Worm (Caenorhabditis elegans) whole organism, L4 larva: Measurements from ENCODE around the gene inx-8.
A peak's percentile ranks its signal among the peaks of the same experiment; 100 is the strongest.

Experiments
- F37D6.2 ChIP-seq: sonication (generic microtip); optimal IDR thresholded peaks from 2 replicates; lab custom pipeline; 2016; ENCODE audit warnings: mild to moderate bottlenecking, missing genetic modification characterization, missing compliant biosample characterization
- F44E2.7 ChIP-seq: fragments of 200-800 bp; sonication (Bioruptor generic); IDR thresholded peaks from 2 replicates; pipeline ENCODE4 v2.1.2; 2022; ENCODE audit warnings: missing genetic modification characterization, missing compliant biosample characterization
- F49E8.2 ChIP-seq: sonication (generic microtip); optimal IDR thresholded peaks from 2 replicates; lab custom pipeline; 2016; ENCODE audit warnings: missing compliant biosample characterization, mild to moderate bottlenecking, missing genetic modification characterization, borderline replicate concordance
- R02D3.7 ChIP-seq: fragments of 150-350 bp; sonication (generic microtip); optimal IDR thresholded peaks from 3 replicates; lab custom pipeline; 2014; ENCODE audit warnings: missing biosample characterization, missing genetic modification characterization
- T20F7.1 ChIP-seq: fragments of 200-800 bp; sonication (Bioruptor generic); optimal IDR thresholded peaks from 2 replicates; lab custom pipeline; 2018; ENCODE audit warnings: mild to moderate bottlenecking, missing genetic modification characterization, missing compliant biosample characterization
- aha-1 ChIP-seq: fragments of 150-350 bp; peaks from one replicate; lab custom pipeline; 2014; ENCODE audit warnings: missing biosample characterization, missing genetic modification characterization
- attf-4 ChIP-seq: sonication (generic microtip); optimal IDR thresholded peaks from 3 replicates; lab custom pipeline; 2017; ENCODE audit warnings: missing biosample characterization, missing genetic modification characterization
- ceh-28 ChIP-seq: fragments of 150-350 bp; optimal IDR thresholded peaks from 2 replicates; lab custom pipeline; 2014; ENCODE audit warnings: missing biosample characterization, missing genetic modification reagents, missing genetic modification characterization
- ceh-82 ChIP-seq: sonication (generic microtip); optimal IDR thresholded peaks from 2 replicates; lab custom pipeline; 2017; ENCODE audit warnings: missing biosample characterization, missing genetic modification characterization
- daf-16 ChIP-seq, 3 experiments: sonication (generic microtip); optimal IDR thresholded peaks; 2 replicates each; lab custom pipeline; 2016 to 2017; ENCODE audit warnings: missing genetic modification characterization in 3 of 3, missing genetic modification reagents in 3 of 3, mild to moderate bottlenecking in 2 of 3, missing compliant biosample characterization in 2 of 3, missing biosample characterization in 1 of 3, moderate library complexity in 1 of 3
- daf-19 ChIP-seq: fragments of 200-800 bp; sonication (Bioruptor generic); conservative IDR thresholded peaks from 2 replicates; pipeline ENCODE4 v1.3.6; 2022; ENCODE audit warnings: missing genetic modification characterization, missing compliant biosample characterization
- dmd-8 ChIP-seq: fragments of 200-800 bp; sonication (Bioruptor generic); IDR thresholded peaks from 2 replicates; pipeline ENCODE4 v1.3.6; 2022; ENCODE audit warnings: missing genetic modification characterization, missing compliant biosample characterization
- duxl-1 ChIP-seq: sonication (generic microtip); optimal IDR thresholded peaks from 2 replicates; lab custom pipeline; 2016; ENCODE audit warnings: mild to moderate bottlenecking, missing genetic modification characterization, moderate library complexity, missing compliant biosample characterization; ENCODE audit not compliant: poor library complexity
- egl-27 ChIP-seq: sonication (generic microtip); optimal IDR thresholded peaks from 3 replicates; lab custom pipeline; 2017; ENCODE audit warnings: missing biosample characterization, missing genetic modification reagents, missing genetic modification characterization
- egl-43 ChIP-seq: fragments of 200-800 bp; sonication (Bioruptor generic); IDR thresholded peaks from 2 replicates; pipeline ENCODE4 v1.3.6; 2022; ENCODE audit warnings: missing genetic modification reagents, missing genetic modification characterization, missing compliant biosample characterization
- gei-8 ChIP-seq: fragments of 200-800 bp; sonication (Bioruptor generic); optimal IDR thresholded peaks from 2 replicates; lab custom pipeline; 2018; ENCODE audit warnings: mild to moderate bottlenecking, missing genetic modification characterization, missing compliant biosample characterization
- hmg-1.1 ChIP-seq: fragments of 200-800 bp; sonication (Bioruptor generic); IDR thresholded peaks from 2 replicates; pipeline ENCODE4 v1.3.6; 2022; ENCODE audit warnings: missing genetic modification reagents, missing genetic modification characterization, missing compliant biosample characterization
- lin-38 ChIP-seq: fragments of 200-800 bp; sonication (Bioruptor generic); IDR thresholded peaks from 2 replicates; pipeline ENCODE4 v1.3.6; 2022; ENCODE audit warnings: missing genetic modification reagents, missing genetic modification characterization, missing compliant biosample characterization
- lir-3 ChIP-seq: sonication (generic microtip); optimal IDR thresholded peaks from 2 replicates; lab custom pipeline; 2016; ENCODE audit warnings: mild to moderate bottlenecking, missing genetic modification characterization, missing compliant biosample characterization
- lsy-2 ChIP-seq, 2 experiments: fragments of 150-350 bp in 1 of 2; sonication (generic microtip) in 1 of 2; optimal IDR thresholded peaks; 2 replicates each; lab custom pipeline; 2014 to 2017; ENCODE audit warnings: missing biosample characterization in 2 of 2, missing genetic modification characterization in 2 of 2
- mes-2 ChIP-seq: sonication (generic microtip); optimal IDR thresholded peaks from 2 replicates; lab custom pipeline; 2016; ENCODE audit warnings: missing genotype, mild to moderate bottlenecking, missing genetic modification characterization, missing compliant biosample characterization; ENCODE audit not compliant: poor library complexity, severe bottlenecking
- mxl-2 ChIP-seq: fragments of 200-800 bp; sonication (Bioruptor generic); conservative IDR thresholded peaks from 2 replicates; pipeline ENCODE4 v1.3.6; 2022; ENCODE audit warnings: missing genetic modification reagents, missing genetic modification characterization, missing compliant biosample characterization
- nhr-10 ChIP-seq: fragments of 150-350 bp; optimal IDR thresholded peaks from 2 replicates; lab custom pipeline; 2014; ENCODE audit warnings: missing biosample characterization, missing genetic modification characterization
- nhr-102 ChIP-seq: sonication (generic microtip); optimal IDR thresholded peaks from 2 replicates; lab custom pipeline; 2016; ENCODE audit warnings: mild to moderate bottlenecking, missing genetic modification characterization, moderate library complexity, missing compliant biosample characterization
- nhr-41 ChIP-seq: fragments of 200-800 bp; sonication (Bioruptor generic); IDR thresholded peaks from 2 replicates; pipeline ENCODE4 v1.3.6; 2022; ENCODE audit warnings: missing genetic modification reagents, missing genetic modification characterization, missing compliant biosample characterization
- nhr-48 ChIP-seq: sonication (generic microtip); optimal IDR thresholded peaks from 2 replicates; lab custom pipeline; 2016; ENCODE audit warnings: mild to moderate bottlenecking, missing genetic modification characterization, missing compliant biosample characterization
- nhr-6 ChIP-seq: fragments of 150-350 bp; optimal IDR thresholded peaks from 2 replicates; lab custom pipeline; 2014; ENCODE audit warnings: missing biosample characterization, missing genetic modification characterization
- php-3 ChIP-seq: fragments of 200-800 bp; sonication (Bioruptor generic); IDR thresholded peaks from 2 replicates; pipeline ENCODE4 v1.3.6; 2022; ENCODE audit warnings: missing genetic modification reagents, missing genetic modification characterization, missing compliant biosample characterization
- set-16 ChIP-seq: fragments of 200-800 bp; sonication (Bioruptor generic); IDR thresholded peaks from 2 replicates; pipeline ENCODE4 v1.3.6; 2022; ENCODE audit warnings: missing genetic modification reagents, missing genetic modification characterization, missing compliant biosample characterization
- unc-39 ChIP-seq: sonication (generic microtip); optimal IDR thresholded peaks from 2 replicates; lab custom pipeline; 2017; ENCODE audit warnings: missing biosample characterization, missing genetic modification characterization
- unc-62 ChIP-seq, 3 experiments: fragments of 150-350 bp in 1 of 3; sonication (generic microtip); optimal IDR thresholded peaks in 2 of 3; peaks in 1 of 3; 1 replicate in 1 of 3; 2 replicates in 2 of 3; lab custom pipeline; 2014 to 2017; ENCODE audit warnings: missing biosample characterization in 3 of 3, missing genetic modification characterization in 3 of 3, missing genetic modification reagents in 3 of 3, missing genotype in 1 of 3
- vab-7 ChIP-seq: fragments of 200-800 bp; sonication (Bioruptor generic); IDR thresholded peaks from 2 replicates; pipeline ENCODE4 v1.3.6; 2022; ENCODE audit warnings: missing genetic modification reagents, missing genetic modification characterization, missing compliant biosample characterization
- zfp-3 ChIP-seq: fragments of 200-800 bp; sonication (Bioruptor generic); conservative IDR thresholded peaks from 2 replicates; pipeline ENCODE4 v1.3.6; 2022; ENCODE audit warnings: missing genetic modification reagents, missing genetic modification characterization, missing compliant biosample characterization

inx-8 gene

DNA sequence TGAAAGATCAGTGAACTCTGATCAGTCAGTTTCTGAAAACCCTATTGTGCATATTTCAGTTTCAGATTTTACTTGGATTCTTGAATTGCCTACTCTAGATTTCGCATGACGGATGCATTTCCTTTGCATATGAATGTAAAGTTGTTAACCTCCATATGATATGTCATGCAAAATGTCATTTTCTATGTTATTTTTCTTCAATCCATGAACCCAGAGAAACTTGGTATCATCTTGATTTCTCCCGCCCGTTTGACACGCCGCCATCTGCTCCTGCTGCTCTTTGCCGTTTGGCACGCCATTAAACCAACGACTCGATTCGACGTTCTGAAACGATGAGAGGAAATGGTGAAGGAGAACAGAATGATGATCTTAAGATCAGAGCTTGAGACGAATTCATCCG is 23.3 kb upstream of the inx-8 start:
- peak in 1 of 2 experiments; percentile 93 for TF ChIP-seq unc-62 (GFP tag; optimal IDR thresholded peaks at IDR 0.05 in 1 of 2; lab: Kevin White, UChicago)
- no peak for TF ChIP-seq unc-62 (tag; optimal IDR thresholded peaks at IDR 0.05; lab: Kevin White, UChicago)
- no peak for TF ChIP-seq gei-8 (GFP tag; lab: Kevin White, UChicago)
- no peak for TF ChIP-seq nhr-41 (GFP tag; lab: Robert Waterston, UW)
- TF ChIP-seq, all 104 proteins: peak for 1

DNA sequence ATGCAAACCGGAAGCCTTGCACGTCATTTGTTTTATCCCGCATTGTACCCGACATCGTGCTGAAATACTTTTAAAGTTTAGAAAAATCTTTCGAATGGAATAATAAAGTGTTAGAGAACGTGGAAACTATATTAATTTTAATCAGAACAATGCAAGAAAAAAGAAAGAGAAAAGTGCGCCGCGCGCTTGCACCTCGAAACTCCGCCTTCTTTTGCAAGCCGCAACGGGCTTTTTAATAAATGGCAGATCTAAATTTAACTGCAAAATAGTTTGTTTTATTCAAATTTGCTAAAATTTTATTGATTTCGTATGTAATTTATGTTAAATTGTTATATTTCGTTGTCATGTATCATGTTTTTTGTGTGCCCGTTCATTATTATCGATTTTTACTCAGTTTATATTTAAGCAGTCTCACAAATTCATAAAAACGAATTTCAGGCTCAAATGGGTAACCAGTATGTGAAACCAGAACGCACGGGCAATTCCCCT is 21.6 kb upstream of the inx-8 start, which contains the start of the genes acl-3 and ndub-6:
TSS of gene acl-3 (minus strand) at position 59 of the 489 bp plus-strand sequence.
TSS of gene ndub-6 (plus strand) at position 439 of the 489 bp plus-strand sequence.
- peak; percentile 64 for TF ChIP-seq mes-2 (tag; lab: Kevin White, UChicago)
- TF ChIP-seq aha-1, result no peak
- TF ChIP-seq daf-16 (GFP tag; optimal IDR thresholded peaks at IDR 0.05; lab: Kevin White, UChicago), result no peak
- peak; percentile 14 for TF ChIP-seq daf-16 (tag; optimal IDR thresholded peaks at IDR 0.05; lab: Kevin White, UChicago)
- TF ChIP-seq, all 104 proteins: peak for 2

DNA sequence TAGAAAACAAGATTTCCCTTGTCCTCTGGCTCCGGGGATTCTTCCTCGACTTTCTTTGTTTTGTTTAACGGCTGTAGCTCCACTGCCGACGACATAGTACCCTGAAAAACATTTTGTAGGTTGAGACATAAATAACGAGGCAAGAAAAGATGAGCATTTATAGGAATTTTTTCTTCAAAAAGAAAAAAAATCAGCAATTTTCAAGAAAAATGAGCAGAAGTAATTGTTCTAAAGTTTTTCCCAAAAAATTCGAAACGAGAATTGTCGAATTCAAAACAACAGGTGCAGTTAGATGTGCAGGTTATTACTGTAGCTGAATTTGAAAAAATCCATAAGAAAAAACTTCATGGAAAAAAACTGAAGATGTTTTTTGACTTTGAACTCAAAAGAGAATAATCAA is 18.3 kb upstream of the inx-8 start, which contains the start of gene ent-1:
TSS of gene ent-1 (minus strand) at position 101 of the 400 bp plus-strand sequence.
- no peak for TF ChIP-seq nhr-102 (tag; lab: Kevin White, UChicago)
- no peak for TF ChIP-seq zfp-3 (GFP tag; lab: Robert Waterston, UW)
- TF ChIP-seq aha-1, result peak; percentile 70
- no peak for TF ChIP-seq vab-7 (GFP tag; lab: Robert Waterston, UW)
- no peak for TF ChIP-seq mes-2 (tag; lab: Kevin White, UChicago)
- no peak for TF ChIP-seq lin-38 (GFP tag; lab: Robert Waterston, UW)
- TF ChIP-seq dmd-8 (GFP tag; lab: Robert Waterston, UW), result no peak
- TF ChIP-seq F49E8.2 (tag; lab: Kevin White, UChicago), result no peak
- no peak for TF ChIP-seq set-16 (GFP tag; lab: Robert Waterston, UW)
- peak in 1 of 2 experiments; percentile 9 for TF ChIP-seq lsy-2 (tag; optimal IDR thresholded peaks at IDR 0.05; lab: Kevin White, UChicago)
- TF ChIP-seq, all 104 proteins: peak for 2

ce11 chrIV:11656144-11656780 is 17.4 kb upstream of the inx-8 start, which contains the start of gene ZK809.5:
Gene ZK809.5, plus strand, starts transcription at chrIV:11656730.
- TF ChIP-seq duxl-1, result no peak
- no peak for TF ChIP-seq nhr-10 (tag; lab: Kevin White, UChicago)
- no peak for TF ChIP-seq lir-3
- no peak for TF ChIP-seq hmg-1.1 (GFP tag; lab: Robert Waterston, UW)
- no peak for TF ChIP-seq egl-43 (GFP tag; lab: Robert Waterston, UW)
- no peak for TF ChIP-seq attf-4
- no peak for TF ChIP-seq nhr-102 (tag; lab: Kevin White, UChicago)
- TF ChIP-seq mxl-2 (GFP tag; lab: Robert Waterston, UW), result no peak
- no peak for TF ChIP-seq egl-27 (tag; lab: Kevin White, UChicago)
- no peak for TF ChIP-seq ceh-28
- TF ChIP-seq aha-1, result peak; percentile 46
- TF ChIP-seq nhr-48 (tag; lab: Kevin White, UChicago), result no peak
- TF ChIP-seq F37D6.2 (tag; lab: Kevin White, UChicago), result no peak
- no peak for TF ChIP-seq unc-39
- TF ChIP-seq F44E2.7, result no peak
- TF ChIP-seq daf-16 (GFP tag; optimal IDR thresholded peaks at IDR 0.05; lab: Kevin White, UChicago), result no peak
- no peak for TF ChIP-seq daf-16 (tag; optimal IDR thresholded peaks at IDR 0.05; lab: Kevin White, UChicago)
- TF ChIP-seq lsy-2 (tag; optimal IDR thresholded peaks at IDR 0.05; lab: Kevin White, UChicago), result peak in 1 of 2 experiments; percentile 20
- no peak for TF ChIP-seq lin-38 (GFP tag; lab: Robert Waterston, UW)
- no peak for TF ChIP-seq R02D3.7 (tag; lab: Kevin White, UChicago)
- peak; percentile 54 for TF ChIP-seq mes-2 (tag; lab: Kevin White, UChicago)
- TF ChIP-seq daf-19 (GFP tag; lab: Robert Waterston, UW), result no peak
- no peak for TF ChIP-seq php-3
- no peak for TF ChIP-seq ceh-82 (tag; lab: Kevin White, UChicago)
- TF ChIP-seq T20F7.1 (GFP tag; lab: Kevin White, UChicago), result no peak
- no peak for TF ChIP-seq nhr-6 (tag; lab: Kevin White, UChicago)
